Worm (Caenorhabditis elegans): Measurements from ENCODE around the gene K08B12.3.
A peak's percentile ranks its signal among the peaks of the same experiment; 100 is the strongest.

Gene K08B12.3

ce11 chrV:6213845-6214244, 21.1 kb upstream of the K08B12.3 start (continued):
- TF ChIP-seq elt-1 (tag; optimal IDR thresholded peaks at IDR 0.05) (no peak), Y55F3AM.14 (GFP tag; optimal IDR thresholded peaks at IDR 0.05) (peak; percentile 39), ztf-4 (tag; optimal IDR thresholded peaks at IDR 0.05) (peak; percentile 1), F13H6.1 (tag; optimal IDR thresholded peaks at IDR 0.05) (peak; percentile 69), alr-1 (tag; optimal IDR thresholded peaks at IDR 0.05) (no peak), ceh-82 (tag; optimal IDR thresholded peaks at IDR 0.05) (no peak)

ce11 chrV:6214465-6214864, 20.5 kb upstream of the K08B12.3 start:
- TF ChIP-seq unc-39 (tag; optimal IDR thresholded peaks at IDR 0.05) (no peak), sma-9 (GFP tag; optimal IDR thresholded peaks at IDR 0.05) (no peak), sma-9 (tag; optimal IDR thresholded peaks at IDR 0.05) (no peak), skn-1 (tag; optimal IDR thresholded peaks at IDR 0.05) (no peak), nhr-10 (tag; optimal IDR thresholded peaks at IDR 0.05) (no peak), nhr-237 (tag; optimal IDR thresholded peaks at IDR 0.05) (no peak), blmp-1 (tag; optimal IDR thresholded peaks at IDR 0.05; ENCODE audit: insufficient read depth) (no peak), ztf-1 (GFP tag; conservative IDR thresholded peaks at IDR 0.05) (no peak), nhr-21 (tag; optimal IDR thresholded peaks at IDR 0.05) (no peak), elt-1 (tag; optimal IDR thresholded peaks at IDR 0.05) (no peak)

- no peak for TF ChIP-seq unc-39 (tag; optimal IDR thresholded peaks at IDR 0.05)
- TF ChIP-seq sma-9 (GFP tag; optimal IDR thresholded peaks at IDR 0.05): peak; percentile 5
- TF ChIP-seq sma-9 (tag; optimal IDR thresholded peaks at IDR 0.05): no peak
- TF ChIP-seq gmeb-1 (tag; optimal IDR thresholded peaks at IDR 0.05): no peak
These were observed 17.8 kb upstream of the K08B12.3 start for ce11 chrV:6217142-6217541.

- TF ChIP-seq Y55F3AM.14 (GFP tag; optimal IDR thresholded peaks at IDR 0.05): no peak
These were observed 17.1 kb upstream of the K08B12.3 start, which contains the start of gene str-206 for ce11 chrV:6217834-6218233. Gene str-206 (plus strand): TSS chrV:6218134.

ce11 chrV:6220752-6221151, 14.2 kb upstream of the K08B12.3 start:
- TF ChIP-seq mbf-1 (tag; optimal IDR thresholded peaks at IDR 0.05) (no peak), ama-1 (optimal IDR thresholded peaks at IDR 0.05) (peak; percentile 29), sem-4 (tag; optimal IDR thresholded peaks at IDR 0.05) (no peak), dmd-4 (tag; optimal IDR thresholded peaks at IDR 0.05) (peak; percentile 7), nhr-21 (tag; optimal IDR thresholded peaks at IDR 0.05) (peak; percentile 46), sma-3 (GFP tag; optimal IDR thresholded peaks at IDR 0.05) (peak; percentile 25)

ce11 chrV:6221292-6221691, 13.7 kb upstream of the K08B12.3 start:
- TF ChIP-seq crh-2 (tag; optimal IDR thresholded peaks at IDR 0.05): peak; percentile 10
- TF ChIP-seq ama-1 (optimal IDR thresholded peaks at IDR 0.05): peak; percentile 30
- no peak for TF ChIP-seq sma-9 (GFP tag; optimal IDR thresholded peaks at IDR 0.05)
- no peak for TF ChIP-seq sma-9 (tag; optimal IDR thresholded peaks at IDR 0.05)
- TF ChIP-seq nhr-6 (tag; optimal IDR thresholded peaks at IDR 0.05): peak; percentile 5
- no peak for TF ChIP-seq elt-1 (tag; optimal IDR thresholded peaks at IDR 0.05)

ce11 chrV:6222171-6222733, 12.7 kb upstream of the K08B12.3 start:
- no peak for TF ChIP-seq fos-1 (tag; optimal IDR thresholded peaks at IDR 0.05)
- no peak for TF ChIP-seq sma-3 (GFP tag; optimal IDR thresholded peaks at IDR 0.05)
- 0 out of 2 replicates have a peak, but pooled peaks have one; percentile 73 for TF ChIP-seq ztf-1 (GFP tag; conservative IDR thresholded peaks at IDR 0.05)
- TF ChIP-seq nhr-237 (tag; optimal IDR thresholded peaks at IDR 0.05): no peak
- peak; percentile 27 for TF ChIP-seq nhr-25 (tag; optimal IDR thresholded peaks at IDR 0.05)
- no peak for TF ChIP-seq egl-27 (tag; optimal IDR thresholded peaks at IDR 0.05)

- no peak for TF ChIP-seq nhr-11 (tag; optimal IDR thresholded peaks at IDR 0.05)
- TF ChIP-seq blmp-1 (tag; optimal IDR thresholded peaks at IDR 0.05; ENCODE audit: insufficient read depth): peak; percentile 2
- peak; percentile 17 for TF ChIP-seq sma-9 (GFP tag; optimal IDR thresholded peaks at IDR 0.05)
- no peak for TF ChIP-seq sma-9 (tag; optimal IDR thresholded peaks at IDR 0.05)
- TF ChIP-seq unc-55 (GFP tag; optimal IDR thresholded peaks at IDR 0.05): no peak
- TF ChIP-seq ztf-4 (tag; optimal IDR thresholded peaks at IDR 0.05): no peak
- peak in 1 of 2 experiments; percentile 2 for TF ChIP-seq lsy-2 (tag; optimal IDR thresholded peaks at IDR 0.05)
- TF ChIP-seq ceh-16 (tag; optimal IDR thresholded peaks at IDR 0.05): no peak
- no peak for TF ChIP-seq snpc-4 (tag; optimal IDR thresholded peaks at IDR 0.05)
- TF ChIP-seq ama-1 (optimal IDR thresholded peaks at IDR 0.05): no peak
These were observed 12.1 kb upstream of the K08B12.3 start for ce11 chrV:6222779-6223276.
